Worm (Caenorhabditis elegans) whole organism, mixed stage, embryonic: ENCODE results near the gene mrps-16.

Experiments used
- M03D4.4 ChIP-seq: sonication (generic microtip); optimal IDR thresholded peaks from 2 replicates; lab custom pipeline; 2017; ENCODE audit warnings: mild to moderate bottlenecking, missing genetic modification characterization, missing compliant biosample characterization
- bed-3 ChIP-seq: fragments of 200-800 bp; sonication (Bioruptor generic); optimal IDR thresholded peaks from 3 replicates; lab custom pipeline; 2018; ENCODE audit warnings: mild to moderate bottlenecking, missing genetic modification characterization, moderate library complexity, missing compliant biosample characterization
- blmp-1 ChIP-seq: fragments of 150-350 bp; optimal IDR thresholded peaks from 2 replicates; lab custom pipeline; 2014; ENCODE audit warnings: missing biosample characterization, missing genetic modification characterization
- ceh-39 ChIP-seq: fragments of 150-350 bp; optimal IDR thresholded peaks from 2 replicates; lab custom pipeline; 2014; ENCODE audit warnings: missing biosample characterization, missing genetic modification characterization
- ceh-83 ChIP-seq: fragments of 200-800 bp; sonication (Bioruptor generic); optimal IDR thresholded peaks from 2 replicates; lab custom pipeline; 2018; ENCODE audit warnings: mild to moderate bottlenecking, missing genetic modification characterization, missing compliant biosample characterization
- ces-1 ChIP-seq: fragments of 150-350 bp; optimal IDR thresholded peaks from 2 replicates; lab custom pipeline; 2014; ENCODE audit warnings: missing biosample characterization, missing genetic modification reagents, missing genetic modification characterization
- cnd-1 ChIP-seq: fragments of 200-800 bp; sonication (Bioruptor generic); optimal IDR thresholded peaks from 2 replicates; lab custom pipeline; 2018; ENCODE audit warnings: mild to moderate bottlenecking, missing genetic modification characterization, missing compliant biosample characterization
- drap-1 ChIP-seq: fragments of 200-800 bp; sonication (Bioruptor generic); optimal IDR thresholded peaks from 3 replicates; lab custom pipeline; 2018; ENCODE audit warnings: mild to moderate bottlenecking, missing genetic modification characterization, missing compliant biosample characterization
- elt-3 ChIP-seq: fragments of 150-350 bp; optimal IDR thresholded peaks from 2 replicates; lab custom pipeline; 2014; ENCODE audit warnings: missing biosample characterization, missing genetic modification characterization
- flh-1 ChIP-seq: fragments of 200-800 bp; sonication (Bioruptor generic); optimal IDR thresholded peaks from 2 replicates; lab custom pipeline; 2018; ENCODE audit warnings: mild to moderate bottlenecking, missing genetic modification characterization, moderate library complexity, missing compliant biosample characterization
- ham-2 ChIP-seq: fragments of 200-800 bp; sonication (Bioruptor generic); optimal IDR thresholded peaks from 2 replicates; lab custom pipeline; 2018; ENCODE audit warnings: mild to moderate bottlenecking, missing genetic modification characterization, missing compliant biosample characterization
- hlh-1 ChIP-seq: fragments of 150-350 bp; optimal IDR thresholded peaks from 2 replicates; lab custom pipeline; 2014; ENCODE audit warnings: missing biosample characterization, missing genetic modification reagents, missing genetic modification characterization
- lin-13 ChIP-seq: fragments of 150-350 bp; optimal IDR thresholded peaks from 2 replicates; lab custom pipeline; 2014; ENCODE audit warnings: missing biosample characterization, missing genetic modification characterization
- lin-32 ChIP-seq: fragments of 200-800 bp; sonication (Bioruptor generic); optimal IDR thresholded peaks from 2 replicates; lab custom pipeline; 2018; ENCODE audit warnings: mild to moderate bottlenecking, missing genetic modification characterization, missing compliant biosample characterization
- lsy-2 ChIP-seq: fragments of 150-350 bp; optimal IDR thresholded peaks from 2 replicates; lab custom pipeline; 2014; ENCODE audit warnings: missing biosample characterization, missing genetic modification characterization
- mab-5 ChIP-seq: fragments of 150-350 bp; optimal IDR thresholded peaks from 2 replicates; lab custom pipeline; 2014; ENCODE audit warnings: missing biosample characterization, missing genetic modification characterization
- mep-1 ChIP-seq: fragments of 150-350 bp; optimal IDR thresholded peaks from 2 replicates; lab custom pipeline; 2017; ENCODE audit warnings: missing biosample characterization, missing genetic modification reagents, missing genetic modification characterization, inconsistent platforms
- mls-2 ChIP-seq: sonication (generic microtip); optimal IDR thresholded peaks from 2 replicates; lab custom pipeline; 2016; ENCODE audit warnings: mild to moderate bottlenecking, missing genetic modification characterization, moderate library complexity, missing compliant biosample characterization
- nhr-2 ChIP-seq: fragments of 150-350 bp; optimal IDR thresholded peaks from 2 replicates; lab custom pipeline; 2014; ENCODE audit warnings: missing biosample characterization, missing genetic modification characterization
- nhr-237 ChIP-seq: fragments of 150-350 bp; optimal IDR thresholded peaks from 2 replicates; lab custom pipeline; 2014; ENCODE audit warnings: missing biosample characterization, missing genetic modification characterization
- nhr-28 ChIP-seq: fragments of 150-350 bp; optimal IDR thresholded peaks from 2 replicates; lab custom pipeline; 2014; ENCODE audit warnings: missing biosample characterization, missing genetic modification characterization
- nhr-76 ChIP-seq: sonication (generic microtip); optimal IDR thresholded peaks from 2 replicates; lab custom pipeline; 2017; ENCODE audit warnings: missing biosample characterization, missing genetic modification characterization
- pha-4 ChIP-seq: fragments of 150-350 bp; optimal IDR thresholded peaks from 2 replicates; lab custom pipeline; 2018; ENCODE audit warnings: missing biosample characterization, missing genetic modification reagents, missing genetic modification characterization
- sem-2 ChIP-seq: fragments of 200-800 bp; sonication (Bioruptor generic); optimal IDR thresholded peaks from 2 replicates; lab custom pipeline; 2018; ENCODE audit warnings: mild to moderate bottlenecking, missing genetic modification characterization, missing compliant biosample characterization
- snpc-4 ChIP-seq: fragments of 150-350 bp; optimal IDR thresholded peaks from 2 replicates; lab custom pipeline; 2014; ENCODE audit warnings: missing biosample characterization, missing genetic modification characterization
- sptf-1 ChIP-seq: sonication (generic microtip); optimal IDR thresholded peaks from 2 replicates; lab custom pipeline; 2017; ENCODE audit warnings: mild to moderate bottlenecking, missing genetic modification characterization, moderate library complexity, missing compliant biosample characterization
- tbx-8 ChIP-seq: fragments of 200-800 bp; sonication (Bioruptor generic); optimal IDR thresholded peaks from 2 replicates; lab custom pipeline; 2018; ENCODE audit warnings: mild to moderate bottlenecking, missing genetic modification characterization, moderate library complexity, missing compliant biosample characterization
- unc-120 ChIP-seq: sonication (generic microtip); optimal IDR thresholded peaks from 2 replicates; lab custom pipeline; 2017; ENCODE audit warnings: missing genetic modification characterization, missing compliant biosample characterization; ENCODE audit not compliant: poor library complexity, severe bottlenecking
- unc-39 ChIP-seq: fragments of 150-350 bp; optimal IDR thresholded peaks from 2 replicates; lab custom pipeline; 2014; ENCODE audit warnings: missing biosample characterization, missing genetic modification characterization
- unc-62 ChIP-seq: fragments of 150-350 bp; optimal IDR thresholded peaks from 2 replicates; lab custom pipeline; 2014; ENCODE audit warnings: missing biosample characterization, missing genetic modification reagents, missing genetic modification characterization
- zip-8 ChIP-seq: fragments of 150-350 bp; optimal IDR thresholded peaks from 2 replicates; lab custom pipeline; 2014; ENCODE audit warnings: missing biosample characterization, missing genetic modification characterization

Gene mrps-16

ce11 chrII:5429522-5430257, 44.5 kb upstream of the mrps-16 start, which contains the start of the genes F07F6.4 and F07F6.2:
Gene F07F6.4, minus strand, starts transcription at chrII:5429572.
Gene F07F6.2, plus strand, starts transcription at chrII:5430207.
- peak; percentile 19 for TF ChIP-seq ceh-83 (GFP tag; lab: Kevin White, UChicago)
- peak; percentile 7 for TF ChIP-seq mep-1
- peak; percentile 0 for TF ChIP-seq ham-2 (GFP tag; lab: Kevin White, UChicago)
- TF ChIP-seq unc-120 (tag; lab: Kevin White, UChicago): no peak

ce11 chrII:5433069-5433468, 41.1 kb upstream of the mrps-16 start, which contains the start of gene srx-114:
Gene srx-114, minus strand, starts transcription at chrII:5433169.
- TF ChIP-seq nhr-2 (no peak), nhr-76 (tag; lab: Kevin White, UChicago) (no peak), flh-1 (GFP tag; lab: Kevin White, UChicago) (no peak), unc-62 (GFP tag; lab: Kevin White, UChicago) (no peak), ceh-39 (tag; lab: Kevin White, UChicago) (no peak), sptf-1 (tag; lab: Kevin White, UChicago) (no peak), zip-8 (no peak), pha-4 (no peak), mls-2 (tag; lab: Kevin White, UChicago) (no peak), nhr-237 (tag; lab: Kevin White, UChicago) (no peak), ces-1 (GFP tag; lab: Kevin White, UChicago) (no peak), lin-32 (no peak), elt-3 (tag; lab: Kevin White, UChicago) (no peak), mep-1 (no peak), ham-2 (GFP tag; lab: Kevin White, UChicago) (no peak), bed-3 (GFP tag; lab: Kevin White, UChicago) (no peak), sem-2 (GFP tag; lab: Kevin White, UChicago) (no peak), mab-5 (tag; lab: Kevin White, UChicago) (no peak), tbx-8 (GFP tag; lab: Kevin White, UChicago) (no peak), unc-39 (tag; lab: Kevin White, UChicago) (no peak)

ce11 chrII:5436833-5437232, 37.3 kb upstream of the mrps-16 start, which contains the start of gene dct-5:
Gene dct-5, minus strand, starts transcription at chrII:5436933.
- TF ChIP-seq mls-2 (tag; lab: Kevin White, UChicago): no peak
- TF ChIP-seq blmp-1 (tag; lab: Kevin White, UChicago): no peak
- TF ChIP-seq lin-13: no peak
- TF ChIP-seq sem-2 (GFP tag; lab: Kevin White, UChicago): no peak
- no peak for TF ChIP-seq sptf-1 (tag; lab: Kevin White, UChicago)
- no peak for TF ChIP-seq hlh-1 (tag; lab: Kevin White, UChicago)
- TF ChIP-seq cnd-1 (tag; lab: Kevin White, UChicago): no peak
- no peak for TF ChIP-seq ceh-83 (GFP tag; lab: Kevin White, UChicago)
- TF ChIP-seq mep-1: no peak
- no peak for TF ChIP-seq nhr-237 (tag; lab: Kevin White, UChicago)
- no peak for TF ChIP-seq zip-8
- TF ChIP-seq lin-32: no peak
- TF ChIP-seq drap-1: no peak
- no peak for TF ChIP-seq unc-62 (GFP tag; lab: Kevin White, UChicago)
- no peak for TF ChIP-seq tbx-8 (GFP tag; lab: Kevin White, UChicago)

ce11 chrII:5437586-5437985, 36.6 kb upstream of the mrps-16 start, which contains the start of gene F07F6.1:
Gene F07F6.1, plus strand, starts transcription at chrII:5437886.
- no peak for TF ChIP-seq unc-39 (tag; lab: Kevin White, UChicago)
- no peak for TF ChIP-seq unc-120 (tag; lab: Kevin White, UChicago)

ce11 chrII:5446506-5446905, 27.7 kb upstream of the mrps-16 start, which contains the start of gene nmr-1:
Gene nmr-1, minus strand, starts transcription at chrII:5446606.
- TF ChIP-seq nhr-237 (tag; lab: Kevin White, UChicago) (no peak), M03D4.4 (tag; lab: Kevin White, UChicago) (no peak), unc-39 (tag; lab: Kevin White, UChicago) (no peak), lin-13 (no peak), mls-2 (tag; lab: Kevin White, UChicago) (no peak), lin-32 (no peak), sptf-1 (tag; lab: Kevin White, UChicago) (no peak), ceh-39 (tag; lab: Kevin White, UChicago) (no peak), nhr-28 (no peak), unc-120 (tag; lab: Kevin White, UChicago) (no peak), snpc-4 (tag; lab: Kevin White, UChicago) (no peak), ces-1 (GFP tag; lab: Kevin White, UChicago) (no peak), ceh-83 (GFP tag; lab: Kevin White, UChicago) (no peak), sem-2 (GFP tag; lab: Kevin White, UChicago) (no peak), lsy-2 (no peak), pha-4 (no peak)
